Worm (Caenorhabditis elegans): ENCODE measurements around the gene sms-2.

DNA sequence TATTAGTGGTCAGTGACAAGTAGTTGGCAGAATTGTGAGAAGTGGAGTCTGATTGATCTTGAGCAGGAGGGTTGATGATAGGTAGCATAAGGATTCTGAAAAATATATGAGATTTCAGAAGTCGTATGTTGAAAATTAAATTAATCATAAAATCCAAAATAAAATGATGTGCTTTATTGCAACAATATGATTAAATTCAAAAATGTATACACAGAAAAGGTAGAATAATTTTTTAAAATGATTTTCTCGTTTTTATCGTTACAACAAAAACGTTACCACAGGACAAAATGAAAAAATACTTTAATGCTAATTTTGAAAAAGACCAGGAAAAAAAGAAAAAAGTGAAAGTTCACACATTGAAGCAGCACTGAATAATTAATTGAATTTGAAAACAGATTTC, 46.2 kb downstream of the sms-2 start, which contains the start of gene ZC13.10:
- TF ChIP-seq T22C8.4 (GFP tag; IDR thresholded peaks at IDR 0.05) (no peak), klf-2 (GFP tag; conservative IDR thresholded peaks at IDR 0.05) (no peak), tab-1 (GFP tag; IDR thresholded peaks at IDR 0.05) (no peak), ref-1 (GFP tag; conservative IDR thresholded peaks at IDR 0.05) (no peak), ztf-29 (GFP tag; IDR thresholded peaks at IDR 0.05) (no peak), cog-1 (tag; optimal IDR thresholded peaks at IDR 0.05) (no peak)

Measured in whole organism, midembryonic.